Fruit fly (Drosophila melanogaster) whole organism, embryonic: Measurements from ENCODE around the gene CG14102.

Source experiments
- CG10321 ChIP-seq: fragments of 200-800 bp; sonication (Bioruptor generic); IDR thresholded peaks from 2 replicates; pipeline ENCODE4 v1.3.6; 2022; ENCODE audit warnings: missing biosample characterization, missing genetic modification characterization
- CG10543 ChIP-seq: fragments of 200-800 bp; sonication (Bioruptor generic); optimal IDR thresholded peaks from 3 replicates; lab custom pipeline; 2017; ENCODE audit warnings: missing biosample characterization, mild to moderate bottlenecking, missing genetic modification characterization, moderate library complexity
- CG14014 ChIP-seq: fragments of 200-800 bp; sonication (Bioruptor generic); IDR thresholded peaks from 2 replicates; pipeline ENCODE4 v1.3.6; 2022; ENCODE audit warnings: missing biosample characterization, missing genetic modification characterization
- CG15514 ChIP-seq: fragments of 200-800 bp; sonication (Bioruptor generic); optimal IDR thresholded peaks from 3 replicates; lab custom pipeline; 2017; ENCODE audit warnings: missing biosample characterization, missing genetic modification characterization, mild to moderate bottlenecking, moderate library complexity, missing genetic modification reagents
- CG16779 ChIP-seq: fragments of 200-800 bp; sonication (Bioruptor generic); IDR thresholded peaks from 2 replicates; pipeline ENCODE4 v1.3.6; 2022; ENCODE audit warnings: missing biosample characterization, missing genetic modification characterization
- CG17186 ChIP-seq: fragments of 200-800 bp; sonication (Bioruptor generic); optimal IDR thresholded peaks from 3 replicates; lab custom pipeline; 2017; ENCODE audit warnings: missing biosample characterization, missing genetic modification reagents, missing genetic modification characterization
- CG17328 ChIP-seq: fragments of 200-800 bp; sonication (Bioruptor generic); IDR thresholded peaks from 2 replicates; pipeline ENCODE4 v1.3.6; 2022; ENCODE audit warnings: missing biosample characterization, missing genetic modification characterization
- CG2116 ChIP-seq: fragments of 200-800 bp; sonication (Bioruptor generic); optimal IDR thresholded peaks from 3 replicates; lab custom pipeline; 2018; ENCODE audit warnings: missing biosample characterization, mild to moderate bottlenecking, missing genetic modification characterization
- CG2120 ChIP-seq: fragments of 200-800 bp; sonication (Bioruptor generic); optimal IDR thresholded peaks from 3 replicates; lab custom pipeline; 2016; ENCODE audit warnings: missing biosample characterization, missing genetic modification characterization
- CG2129 ChIP-seq: fragments of 200-800 bp; sonication (Bioruptor generic); IDR thresholded peaks from 2 replicates; pipeline ENCODE4 v1.3.6; 2022; ENCODE audit warnings: missing biosample characterization, missing genetic modification characterization; ENCODE audit not compliant: partially characterized antibody
- CG2875 ChIP-seq: fragments of 200-800 bp; sonication (Bioruptor generic); optimal IDR thresholded peaks from 2 replicates; lab custom pipeline; 2017; ENCODE audit warnings: missing biosample characterization, mild to moderate bottlenecking, missing genetic modification characterization, missing genetic modification reagents
- CG34376 ChIP-seq: fragments of 200-800 bp; sonication (Bioruptor generic); optimal IDR thresholded peaks from 2 replicates; lab custom pipeline; 2018; ENCODE audit warnings: missing biosample characterization, mild to moderate bottlenecking, missing genetic modification characterization
- CG7963 ChIP-seq: fragments of 200-800 bp; sonication (Bioruptor generic); IDR thresholded peaks from 3 replicates; pipeline ENCODE4 v1.3.6; 2022; ENCODE audit warnings: missing biosample characterization, missing genetic modification characterization; ENCODE audit not compliant: partially characterized antibody
- CG8089 ChIP-seq: fragments of 200-800 bp; sonication (Bioruptor generic); optimal IDR thresholded peaks from 3 replicates; lab custom pipeline; 2016; ENCODE audit warnings: missing biosample characterization, missing genetic modification characterization
- CG8290 ChIP-seq, 3 experiments: fragments of 200-800 bp; sonication (Bioruptor generic); optimal IDR thresholded peaks; 2 replicates each; lab custom pipeline; 2016 to 2019; ENCODE audit warnings: missing biosample characterization in 3 of 3, missing genetic modification characterization in 3 of 3, mild to moderate bottlenecking in 2 of 3, moderate library complexity in 1 of 3
- CG9609 ChIP-seq: fragments of 200-800 bp; sonication (Bioruptor generic); optimal IDR thresholded peaks from 3 replicates; lab custom pipeline; 2016; ENCODE audit warnings: missing biosample characterization, missing genetic modification characterization
- CrebB ChIP-seq: fragments of 200-800 bp; sonication (Bioruptor generic); optimal IDR thresholded peaks from 3 replicates; lab custom pipeline; 2018; ENCODE audit warnings: missing biosample characterization, mild to moderate bottlenecking, missing genetic modification characterization
- Dip2 ChIP-seq: fragments of 200-800 bp; sonication (Bioruptor generic); IDR thresholded peaks from 2 replicates; pipeline ENCODE4 v1.3.6; 2022; ENCODE audit warnings: missing biosample characterization, missing genetic modification characterization
- Dll ChIP-seq: fragments of 200-800 bp; sonication (Bioruptor generic); IDR thresholded peaks from 4 replicates; pipeline ENCODE4 v1.3.6; 2022; ENCODE audit warnings: missing biosample characterization, missing genetic modification characterization; ENCODE audit not compliant: partially characterized antibody
- Doc2 ChIP-seq: fragments of 200-800 bp; sonication (Bioruptor generic); IDR thresholded peaks from 2 replicates; pipeline ENCODE4 v1.3.6; 2022; ENCODE audit warnings: missing biosample characterization, missing genetic modification characterization
- Dp ChIP-seq: fragments of 200-800 bp; sonication (Bioruptor generic); optimal IDR thresholded peaks from 2 replicates; lab custom pipeline; 2018; ENCODE audit warnings: missing biosample characterization, mild to moderate bottlenecking, missing genetic modification characterization, moderate library complexity
- Mad ChIP-seq: fragments of 200-800 bp; sonication (Bioruptor generic); optimal IDR thresholded peaks from 2 replicates; lab custom pipeline; 2016; ENCODE audit warnings: missing biosample characterization, missing genetic modification characterization
- Med ChIP-seq: fragments of 200-800 bp; sonication (Bioruptor generic); peaks from one replicate; lab custom pipeline; 2016; ENCODE audit warnings: missing biosample characterization, missing genetic modification characterization, mild to moderate bottlenecking, inconsistent platforms, moderate library complexity
- Neu2 ChIP-seq: fragments of 200-800 bp; sonication (Bioruptor generic); optimal IDR thresholded peaks from 3 replicates; lab custom pipeline; 2016; ENCODE audit warnings: missing biosample characterization, missing genetic modification characterization, borderline replicate concordance
- Ptx1 ChIP-seq: fragments of 200-800 bp; sonication (Bioruptor generic); IDR thresholded peaks from 2 replicates; pipeline ENCODE4 v1.3.6; 2022; ENCODE audit warnings: missing biosample characterization, missing genetic modification characterization
- Scr ChIP-seq: fragments of 200-800 bp; sonication (Bioruptor generic); IDR thresholded peaks from 2 replicates; pipeline ENCODE4 v1.3.6; 2022; ENCODE audit warnings: missing biosample characterization, missing genetic modification characterization; ENCODE audit not compliant: partially characterized antibody
- Sin3A ChIP-seq: fragments of >200 bp; optimal IDR thresholded peaks from 2 replicates; lab custom pipeline; 2018
- Tbp ChIP-seq: fragments of >200 bp; optimal IDR thresholded peaks from 2 replicates; lab custom pipeline; 2018; ENCODE audit warnings: missing biosample characterization, missing genetic modification characterization
- YL-1 ChIP-seq: fragments of 200-800 bp; sonication (Bioruptor generic); optimal IDR thresholded peaks from 3 replicates; lab custom pipeline; 2017; ENCODE audit warnings: missing biosample characterization, mild to moderate bottlenecking, missing genetic modification characterization
- abd-A ChIP-seq: fragments of 200-800 bp; sonication (Bioruptor generic); optimal IDR thresholded peaks from 3 replicates; lab custom pipeline; 2019; ENCODE audit warnings: missing biosample characterization, mild to moderate bottlenecking, missing genetic modification characterization, moderate library complexity
- crol ChIP-seq: fragments of 200-800 bp; sonication (Bioruptor generic); IDR thresholded peaks from 2 replicates; pipeline ENCODE4 v1.3.6; 2022; ENCODE audit warnings: missing biosample characterization, missing genetic modification characterization
- crp ChIP-seq, 2 experiments: fragments of 200-800 bp; sonication (Bioruptor generic); optimal IDR thresholded peaks; 2 replicates in 1 of 2; 3 replicates in 1 of 2; lab custom pipeline; 2017; ENCODE audit warnings: missing biosample characterization in 2 of 2, missing genetic modification characterization in 2 of 2, mild to moderate bottlenecking in 1 of 2, moderate library complexity in 1 of 2
- exex ChIP-seq: fragments of 200-800 bp; sonication (Bioruptor generic); optimal IDR thresholded peaks from 4 replicates; lab custom pipeline; 2018; ENCODE audit warnings: missing biosample characterization, mild to moderate bottlenecking, missing genetic modification characterization, moderate library complexity
- fd3F ChIP-seq: fragments of 200-800 bp; sonication (Bioruptor generic); optimal IDR thresholded peaks from 2 replicates; lab custom pipeline; 2018; ENCODE audit warnings: missing biosample characterization, mild to moderate bottlenecking, missing genetic modification characterization, moderate library complexity
- gfzf ChIP-seq: fragments of 200-800 bp; sonication (Bioruptor generic); optimal IDR thresholded peaks from 2 replicates; lab custom pipeline; 2016; ENCODE audit warnings: missing biosample characterization, mild to moderate bottlenecking, missing genetic modification characterization, moderate library complexity
- ken ChIP-seq: fragments of 200-800 bp; sonication (Bioruptor generic); IDR thresholded peaks from 3 replicates; pipeline ENCODE4 v1.3.6; 2022; ENCODE audit warnings: missing biosample characterization, missing genetic modification characterization
- lmd ChIP-seq: fragments of 200-800 bp; sonication (Bioruptor generic); IDR thresholded peaks from 2 replicates; pipeline ENCODE4 v1.3.6; 2022; ENCODE audit warnings: missing biosample characterization, missing genetic modification characterization
- mld ChIP-seq: fragments of 200-800 bp; sonication (Bioruptor generic); IDR thresholded peaks from 3 replicates; pipeline ENCODE4 v1.3.6; 2022; ENCODE audit warnings: missing biosample characterization, missing genetic modification characterization; ENCODE audit not compliant: partially characterized antibody
- nerfin-2 ChIP-seq: fragments of 200-800 bp; sonication (Bioruptor generic); IDR thresholded peaks from 2 replicates; pipeline ENCODE4 v1.3.6; 2022; ENCODE audit warnings: missing biosample characterization, missing genetic modification characterization; ENCODE audit not compliant: partially characterized antibody
- seq ChIP-seq: fragments of 200-800 bp; sonication (Bioruptor generic); IDR thresholded peaks from 2 replicates; pipeline ENCODE4 v1.3.6; 2022; ENCODE audit warnings: missing biosample characterization, missing genetic modification characterization
- sna ChIP-seq: fragments of 200-800 bp; sonication (Bioruptor generic); IDR thresholded peaks from 2 replicates; pipeline ENCODE4 v1.3.6; 2022; ENCODE audit warnings: missing biosample characterization, missing genetic modification characterization; ENCODE audit not compliant: partially characterized antibody
- trem ChIP-seq: fragments of 200-800 bp; optimal IDR thresholded peaks from 3 replicates; lab custom pipeline; 2019; ENCODE audit warnings: missing biosample characterization, mild to moderate bottlenecking, missing genetic modification characterization, moderate library complexity
- trh ChIP-seq: fragments of 200-800 bp; sonication (Bioruptor generic); optimal IDR thresholded peaks from 2 replicates; lab custom pipeline; 2016; ENCODE audit warnings: missing biosample characterization, missing genetic modification characterization
- ttk ChIP-seq: fragments of 200-800 bp; sonication (Bioruptor generic); IDR thresholded peaks from 2 replicates; pipeline ENCODE4 v2.1.2; 2022; ENCODE audit warnings: missing biosample characterization, missing genetic modification characterization
- unc-4 ChIP-seq: fragments of 200-800 bp; sonication (Bioruptor generic); IDR thresholded peaks from 2 replicates; pipeline ENCODE4 v1.3.6; 2022; ENCODE audit warnings: missing biosample characterization, missing genetic modification characterization; ENCODE audit not compliant: partially characterized antibody
- zen ChIP-seq: fragments of 200-800 bp; sonication (Bioruptor generic); optimal IDR thresholded peaks from 3 replicates; lab custom pipeline; 2018; ENCODE audit warnings: missing biosample characterization, mild to moderate bottlenecking, missing genetic modification characterization, moderate library complexity
- zen2 ChIP-seq: fragments of 200-800 bp; sonication (Bioruptor generic); IDR thresholded peaks from 3 replicates; pipeline ENCODE4 v1.3.6; 2022; ENCODE audit warnings: missing biosample characterization, missing genetic modification characterization; ENCODE audit not compliant: partially characterized antibody

Gene CG14102

DNA sequence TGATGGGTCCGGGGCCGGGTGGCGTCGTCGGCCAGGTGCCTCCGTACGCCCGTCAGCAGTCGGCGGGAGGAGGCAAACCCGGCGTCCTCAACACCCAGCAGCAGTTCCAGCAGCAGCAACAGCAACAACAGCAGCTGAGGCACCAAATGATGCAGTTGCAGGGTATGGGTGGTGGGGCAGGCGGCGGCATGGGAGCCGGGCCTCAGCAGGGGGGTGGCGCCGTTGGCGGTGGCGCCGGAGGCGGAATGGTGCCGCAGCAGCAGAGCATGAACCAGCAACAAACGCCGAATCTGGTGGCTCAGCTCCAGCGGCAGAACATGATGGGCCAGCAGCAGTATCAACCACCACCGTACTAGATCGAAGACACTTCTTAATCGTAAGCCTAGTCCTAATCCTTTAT lies 43.4 kb upstream of the CG14102 start:
- TF ChIP-seq crol (GFP tag; lab: Robert Waterston, UW) (peak; percentile 50), CG17186 (GFP tag; lab: Kevin White, UChicago) (no peak), Ptx1 (no peak), CG7963 (0 out of 3 replicates have a peak, but pooled peaks have one; percentile 17), ken (GFP tag; lab: Robert Waterston, UW) (0 out of 3 replicates have a peak, but pooled peaks have one; percentile 32)
- TF ChIP-seq, all 482 proteins: peak for 3

- TF ChIP-seq ttk (GFP tag; lab: Robert Waterston, UW) (no peak), CG10321 (no peak), mld (GFP tag; lab: Robert Waterston, UW) (peak; percentile 78), exex (no peak), gfzf (no peak), nerfin-2 (GFP tag; lab: Robert Waterston, UW) (peak; percentile 83), CG8290 (GFP tag; optimal IDR thresholded peaks at IDR 0.05; lab: Kevin White, UChicago) (no peak), CG8290 (tag; optimal IDR thresholded peaks at IDR 0.05; lab: Kevin White, UChicago) (no peak), zen (tag; lab: Kevin White, UChicago) (no peak), seq (no peak), trh (GFP tag; lab: Kevin White, UChicago) (no peak), CG14014 (GFP tag; lab: Robert Waterston, UW) (no peak), CG7963 (peak; percentile 75), Dp (peak; percentile 96), abd-A (tag; lab: Kevin White, UChicago) (no peak), fd3F (GFP tag; lab: Kevin White, UChicago) (no peak), Ptx1 (no peak), Sin3A (lab: Kevin White, UChicago) (peak; percentile 16), trem (tag; lab: Kevin White, UChicago) (peak; percentile 34), CG2875 (GFP tag; lab: Kevin White, UChicago) (no peak), CG9609 (GFP tag; lab: Kevin White, UChicago) (no peak), zen2 (GFP tag; lab: Robert Waterston, UW) (peak; percentile 81), sna (peak; percentile 83), Dip2 (GFP tag; lab: Robert Waterston, UW) (no peak), CG15514 (GFP tag; lab: Kevin White, UChicago) (peak; percentile 40), CrebB (tag; lab: Kevin White, UChicago) (no peak), Scr (peak; percentile 89), crp (GFP tag; optimal IDR thresholded peaks at IDR 0.05; lab: Kevin White, UChicago) (peak in 1 of 2 experiments; percentile 1), Med (GFP tag; lab: Kevin White, UChicago) (peak; percentile 71), CG2120 (GFP tag; lab: Kevin White, UChicago) (no peak), unc-4 (GFP tag; lab: Robert Waterston, UW) (peak; percentile 91), Doc2 (GFP tag; lab: Robert Waterston, UW) (no peak), lmd (GFP tag; lab: Robert Waterston, UW) (no peak), Tbp (no peak), CG10543 (GFP tag; lab: Kevin White, UChicago) (no peak), CG2116 (GFP tag; lab: Kevin White, UChicago) (peak; percentile 52), CG17328 (GFP tag; lab: Robert Waterston, UW) (no peak), Dll (peak; percentile 91), Mad (GFP tag; lab: Kevin White, UChicago) (no peak), CG8089 (GFP tag; lab: Kevin White, UChicago) (no peak), YL-1 (GFP tag; lab: Kevin White, UChicago) (peak; percentile 41), CG2129 (GFP tag; lab: Robert Waterston, UW) (peak; percentile 70), CG34376 (peak; percentile 1), Neu2 (GFP tag; lab: Kevin White, UChicago) (peak; percentile 67), CG16779 (GFP tag; lab: Robert Waterston, UW) (no peak)
Observed at dm6 chr3L:19836375-19836937, 35.4 kb upstream of the CG14102 start, which contains the start of gene kto. Gene kto, plus strand, starts transcription at chr3L:19836614.
